Worm (Caenorhabditis elegans): ENCODE results near the gene E04F6.4.

Gene E04F6.4

DNA sequence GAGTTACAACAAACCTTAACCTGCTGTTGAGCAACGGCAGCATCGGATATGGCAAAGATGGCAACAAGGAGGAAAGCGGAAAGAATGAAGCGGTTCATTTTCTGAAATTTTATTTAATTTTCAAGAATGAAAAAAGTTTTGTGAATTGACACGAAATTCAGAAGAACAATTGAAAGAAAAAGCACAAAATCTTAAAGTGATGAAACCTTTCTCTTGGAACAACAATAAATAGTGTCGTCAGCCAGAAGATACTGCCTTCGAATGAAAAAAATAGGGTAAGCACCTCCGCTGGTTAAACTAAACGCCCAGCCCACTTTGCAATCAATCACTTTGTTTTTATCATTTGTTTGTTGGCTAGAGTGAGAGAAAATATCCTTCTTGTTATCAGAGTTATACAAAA, 22.8 kb downstream of the E04F6.4 start, which contains the start of gene E04F6.9:
Gene E04F6.9, minus strand, starts transcription at position 101 of the 400 bp plus-strand sequence.
- TF ChIP-seq nhr-28 (tag; optimal IDR thresholded peaks at IDR 0.05) (no peak), tbx-2 (tag; optimal IDR thresholded peaks at IDR 0.05) (no peak), lin-39 (tag; optimal IDR thresholded peaks at IDR 0.05) (peak; percentile 1)

DNA sequence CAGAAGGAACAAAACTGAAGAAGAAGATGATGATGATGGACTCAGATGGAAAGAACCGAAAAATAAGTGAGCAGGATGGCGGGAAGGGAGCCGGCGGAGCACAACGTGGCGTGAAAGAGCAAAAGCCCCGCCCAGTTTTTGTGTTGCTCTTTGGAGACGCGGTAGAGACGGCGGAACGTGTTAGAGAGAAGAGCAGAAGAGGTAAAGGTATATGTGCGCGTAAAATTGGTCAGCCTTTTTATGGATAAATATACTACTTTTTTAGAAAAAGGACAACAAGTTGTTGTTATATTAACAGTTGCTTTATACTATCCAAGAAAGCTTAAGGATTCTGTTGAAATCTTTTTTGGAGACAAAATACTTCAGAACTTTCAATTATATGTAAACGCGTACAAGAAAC, 27.8 kb downstream of the E04F6.4 start, which contains the start of gene E04F6.10:
Gene E04F6.10, minus strand, starts transcription at position 101 of the 400 bp plus-strand sequence.
- no peak for TF ChIP-seq ceh-9 (tag; optimal IDR thresholded peaks at IDR 0.05)
- TF ChIP-seq ztf-11 (tag; optimal IDR thresholded peaks at IDR 0.05), result no peak
- TF ChIP-seq nhr-237 (tag; optimal IDR thresholded peaks at IDR 0.05), result no peak
- TF ChIP-seq pqm-1 (tag; optimal IDR thresholded peaks at IDR 0.05), result no peak
- no peak for TF ChIP-seq fos-1 (tag; optimal IDR thresholded peaks at IDR 0.05)
- TF ChIP-seq nhr-25 (tag; optimal IDR thresholded peaks at IDR 0.05), result no peak
- TF ChIP-seq skn-1 (tag; optimal IDR thresholded peaks at IDR 0.05), result no peak
- no peak for TF ChIP-seq ceh-16 (tag; optimal IDR thresholded peaks at IDR 0.05)
- TF ChIP-seq egl-27 (tag; optimal IDR thresholded peaks at IDR 0.05), result no peak
- TF ChIP-seq elt-1 (tag; optimal IDR thresholded peaks at IDR 0.05), result no peak
- TF ChIP-seq nhr-76 (tag; optimal IDR thresholded peaks at IDR 0.05), result no peak
- TF ChIP-seq fkh-10 (GFP tag; optimal IDR thresholded peaks at IDR 0.05), result no peak
- no peak for TF ChIP-seq tbx-2 (tag; optimal IDR thresholded peaks at IDR 0.05)
- no peak for TF ChIP-seq ceh-28 (tag; optimal IDR thresholded peaks at IDR 0.05)
- no peak for TF ChIP-seq ama-1 (optimal IDR thresholded peaks at IDR 0.05)
- TF ChIP-seq ceh-82 (tag; optimal IDR thresholded peaks at IDR 0.05), result no peak
- no peak for TF ChIP-seq nhr-12 (tag; optimal IDR thresholded peaks at IDR 0.05)

DNA sequence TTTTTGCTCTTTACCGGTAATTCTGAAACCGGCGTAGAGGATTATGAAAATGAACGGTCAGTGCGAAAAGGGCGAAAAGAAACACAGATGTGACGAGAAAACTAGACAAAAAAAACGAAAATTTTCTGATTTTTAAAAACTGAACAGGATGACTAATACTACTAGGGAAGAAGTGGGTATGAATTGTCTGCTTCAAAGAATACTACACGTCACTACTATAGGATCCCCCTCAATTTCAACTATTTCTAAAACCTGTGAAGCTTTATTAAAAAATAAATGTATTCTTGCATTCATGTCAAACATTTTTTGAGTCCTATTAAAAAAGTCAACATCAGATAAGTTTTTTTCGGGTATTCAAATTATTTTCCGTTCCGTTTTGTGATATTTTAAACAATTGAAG, 34.9 kb downstream of the E04F6.4 start:
- TF ChIP-seq nhr-28 (tag; optimal IDR thresholded peaks at IDR 0.05) (no peak), fos-1 (tag; optimal IDR thresholded peaks at IDR 0.05) (no peak), hmg-11 (tag; optimal IDR thresholded peaks at IDR 0.05) (no peak), sea-2 (GFP tag; optimal IDR thresholded peaks at IDR 0.05) (no peak), ceh-28 (tag; optimal IDR thresholded peaks at IDR 0.05) (no peak), skn-1 (tag; optimal IDR thresholded peaks at IDR 0.05) (no peak), egl-27 (tag; optimal IDR thresholded peaks at IDR 0.05) (no peak), egl-5 (tag; optimal IDR thresholded peaks at IDR 0.05) (no peak), daf-12 (tag; optimal IDR thresholded peaks at IDR 0.05) (no peak), nfya-1 (tag; optimal IDR thresholded peaks at IDR 0.05; ENCODE audit: insufficient read depth) (no peak), elt-3 (tag; optimal IDR thresholded peaks at IDR 0.05) (no peak), ztf-4 (tag; optimal IDR thresholded peaks at IDR 0.05) (no peak), pha-4 (tag; optimal IDR thresholded peaks at IDR 0.05) (no peak), nhr-67 (tag; optimal IDR thresholded peaks at IDR 0.05) (no peak), aly-2 (tag; optimal IDR thresholded peaks at IDR 0.05) (no peak), ama-1 (optimal IDR thresholded peaks at IDR 0.05) (no peak), zag-1 (tag; optimal IDR thresholded peaks at IDR 0.05) (no peak), ceh-9 (tag; optimal IDR thresholded peaks at IDR 0.05) (no peak), ztf-11 (tag; optimal IDR thresholded peaks at IDR 0.05) (no peak), nhr-77 (tag; optimal IDR thresholded peaks at IDR 0.05) (no peak)

DNA sequence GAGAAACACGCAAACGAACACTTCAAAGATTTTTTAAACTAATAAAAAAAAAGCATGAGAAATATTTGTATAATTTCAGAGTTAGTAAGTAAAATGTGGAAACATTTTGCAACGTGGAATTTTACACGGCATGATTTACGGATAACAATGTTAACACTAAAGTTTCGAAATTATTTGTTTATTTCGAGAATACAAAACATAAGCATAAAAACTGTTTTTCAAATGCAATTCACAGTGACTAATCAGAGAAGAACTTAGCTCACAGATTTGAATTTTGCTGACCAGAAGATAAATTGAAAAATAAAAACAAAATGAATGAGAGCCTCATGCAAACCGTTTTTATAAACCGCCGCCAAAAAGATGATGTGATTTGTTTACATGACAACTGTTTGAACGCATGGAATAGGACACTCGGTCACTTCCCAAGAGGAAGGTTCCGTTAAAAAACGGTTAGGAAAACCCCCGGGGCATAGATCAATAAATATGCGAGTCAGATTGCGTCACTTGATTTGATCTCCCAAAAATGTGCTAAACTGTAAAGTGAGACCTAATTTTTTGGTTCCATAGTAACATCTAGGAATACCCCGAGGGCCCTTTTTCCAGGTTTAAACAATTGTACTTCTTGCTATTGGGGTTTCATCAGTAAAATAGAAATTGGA, 36.8 kb downstream of the E04F6.4 start, which contains the start of gene clh-3:
Gene clh-3, minus strand, starts transcription at position 51 of the 659 bp plus-strand sequence.
- no peak for TF ChIP-seq lsy-12 (tag; optimal IDR thresholded peaks at IDR 0.05)

DNA sequence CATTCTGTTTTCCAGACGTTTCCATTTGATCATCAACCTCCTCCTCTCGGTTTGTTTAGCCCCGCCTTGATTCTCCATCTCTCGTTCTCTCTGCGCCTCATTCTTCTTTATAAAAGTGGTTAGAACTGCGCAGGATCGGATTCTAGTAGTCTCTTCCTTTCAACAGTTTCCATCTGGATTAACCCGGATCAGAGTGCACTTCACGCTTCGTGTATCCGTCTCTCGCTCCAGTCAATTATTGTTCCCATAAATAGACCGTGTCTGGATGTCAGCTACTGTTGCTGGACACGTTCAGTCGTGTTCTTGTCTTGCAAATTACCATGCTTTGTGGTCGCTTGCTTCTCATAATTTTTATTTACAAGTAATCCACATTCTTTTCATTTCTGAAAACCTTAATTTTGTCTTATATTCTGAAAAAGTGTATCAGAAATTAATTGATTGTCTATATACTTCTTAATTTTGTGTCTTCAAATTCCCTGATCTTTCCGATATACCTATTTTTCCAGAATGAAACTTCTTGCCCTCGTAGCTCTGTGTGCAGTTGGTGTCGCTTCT, 39.5 kb downstream of the E04F6.4 start, which contains the start of gene F32A5.4:
Gene F32A5.4, plus strand, starts transcription at position 505 of the 555 bp plus-strand sequence.
- TF ChIP-seq egl-5 (tag; optimal IDR thresholded peaks at IDR 0.05), result no peak
- no peak for TF ChIP-seq snpc-4 (tag; optimal IDR thresholded peaks at IDR 0.05)
- TF ChIP-seq nhr-23 (tag; optimal IDR thresholded peaks at IDR 0.05), result peak; percentile 20
- no peak for TF ChIP-seq nhr-77 (tag; optimal IDR thresholded peaks at IDR 0.05)
- TF ChIP-seq elt-3 (tag; optimal IDR thresholded peaks at IDR 0.05), result no peak
- TF ChIP-seq lin-15B (tag; optimal IDR thresholded peaks at IDR 0.05), result no peak
- TF ChIP-seq jun-1 (tag; optimal IDR thresholded peaks at IDR 0.05), result no peak
- no peak for TF ChIP-seq fkh-10 (GFP tag; optimal IDR thresholded peaks at IDR 0.05)
- no peak for TF ChIP-seq mdl-1 (tag; optimal IDR thresholded peaks at IDR 0.05)
- TF ChIP-seq ceh-16 (tag; optimal IDR thresholded peaks at IDR 0.05), result no peak
- TF ChIP-seq pha-4 (tag; optimal IDR thresholded peaks at IDR 0.05), result peak; percentile 20
- TF ChIP-seq skn-1 (tag; optimal IDR thresholded peaks at IDR 0.05), result no peak
- TF ChIP-seq aly-2 (tag; optimal IDR thresholded peaks at IDR 0.05), result no peak
- TF ChIP-seq ceh-9 (tag; optimal IDR thresholded peaks at IDR 0.05), result no peak
- no peak for TF ChIP-seq lin-39 (tag; optimal IDR thresholded peaks at IDR 0.05)
- peak; percentile 56 for TF ChIP-seq ama-1 (optimal IDR thresholded peaks at IDR 0.05)

All from whole organism, L3 larva.